In genomic region chr3R:21898758-21899157, dm6 we compare ENCODE assay signal across 4 fruit fly cellular contexts.
TF ChIP-seq lines count a peak whose summit lies in the region.

No protein-coding gene starts in this region.

- no peak for TF ChIP-seq CTCF in whole organism, embryonic (GFP tag; optimal IDR thresholded peaks at IDR 0.05; lab: Kevin White, UChicago)

TF ChIP-seq in whole organism, 6 proteins besides CTCF, POLR2A, EP300 and RAD21:
- TF ChIP-seq EcR (GFP tag; optimal IDR thresholded peaks at IDR 0.05; lab: Kevin White, UChicago) = peak; percentile 59 to 85
- no peak for TF ChIP-seq pan (optimal IDR thresholded peaks at IDR 0.05; lab: Kevin White, UChicago)

TF ChIP-seq in whole organism, embryonic, 481 proteins besides CTCF, POLR2A, EP300 and RAD21:
- TF ChIP-seq org-1 (GFP tag; optimal IDR thresholded peaks at IDR 0.05; lab: Kevin White, UChicago) = no peak
- no peak for TF ChIP-seq CG14014 (GFP tag; IDR thresholded peaks at IDR 0.05; lab: Robert Waterston, UW)
- no peak for TF ChIP-seq peb (GFP tag; IDR thresholded peaks at IDR 0.05; lab: Robert Waterston, UW)
- TF ChIP-seq CG8944 (GFP tag; optimal IDR thresholded peaks at IDR 0.05; lab: Kevin White, UChicago) = no peak
- no peak for TF ChIP-seq CG13424 (tag; optimal IDR thresholded peaks at IDR 0.05; lab: Kevin White, UChicago)
- TF ChIP-seq Bgb (GFP tag; IDR thresholded peaks at IDR 0.05; lab: Robert Waterston, UW; ENCODE audit: partially characterized antibody) = no peak
- no peak for TF ChIP-seq Max (GFP tag; optimal IDR thresholded peaks at IDR 0.05; lab: Kevin White, UChicago)
- no peak for TF ChIP-seq pan (optimal IDR thresholded peaks at IDR 0.05; lab: Kevin White, UChicago)
- no peak for TF ChIP-seq pan (GFP tag; optimal IDR thresholded peaks at IDR 0.05 in 1 of 2, IDR thresholded peaks at IDR 0.05 in 1 of 2)
- TF ChIP-seq mld (GFP tag; IDR thresholded peaks at IDR 0.05; lab: Robert Waterston, UW; ENCODE audit: partially characterized antibody) = no peak
- no peak for TF ChIP-seq tio (GFP tag; optimal IDR thresholded peaks at IDR 0.05; lab: Kevin White, UChicago)
- TF ChIP-seq CG4360 (GFP tag; IDR thresholded peaks at IDR 0.05; lab: Robert Waterston, UW) = peak; percentile 66
- no peak for TF ChIP-seq aop (GFP tag; IDR thresholded peaks at IDR 0.05; lab: Robert Waterston, UW)
- 0 out of 3 replicates have a peak, but pooled peaks have one; percentile 6 for TF ChIP-seq CG3726 (GFP tag; IDR thresholded peaks at IDR 0.05; lab: Robert Waterston, UW)

TF ChIP-seq in whole organism, pupa, 21 proteins besides CTCF, POLR2A, EP300 and RAD21:
- TF ChIP-seq EcR (GFP tag; optimal IDR thresholded peaks at IDR 0.05; lab: Kevin White, UChicago) (peak; percentile 78), Pif1A (GFP tag; optimal IDR thresholded peaks at IDR 0.05; lab: Kevin White, UChicago) (no peak)
TF ChIP-seq in whole organism, pupa: peak in this region for 1.

TF ChIP-seq in whole organism, wandering third instar larva, 38 proteins besides CTCF, POLR2A, EP300 and RAD21:
- TF ChIP-seq rgr (GFP tag; optimal IDR thresholded peaks at IDR 0.05; lab: Kevin White, UChicago) = no peak
- TF ChIP-seq Rel (GFP tag; optimal IDR thresholded peaks at IDR 0.05; lab: Kevin White, UChicago) = no peak
- peak; percentile 89 for TF ChIP-seq Rel (tag; optimal IDR thresholded peaks at IDR 0.05; lab: Kevin White, UChicago)
